Worm (Caenorhabditis elegans) whole organism, young adult: Measurements from ENCODE around the gene cut-6.
A peak's percentile ranks its signal among the peaks of the same experiment; 100 is the strongest.

Experiments used
- D2030.7 ChIP-seq: fragments of 200-800 bp; sonication (Bioruptor generic); IDR thresholded peaks from 2 replicates; pipeline ENCODE4 v1.3.6; 2022; ENCODE audit warnings: missing genetic modification reagents, missing genetic modification characterization, missing compliant biosample characterization
- F10E7.11 ChIP-seq: sonication (generic microtip); optimal IDR thresholded peaks from 2 replicates; lab custom pipeline; 2017; ENCODE audit warnings: mild to moderate bottlenecking, missing genetic modification characterization, moderate library complexity, missing compliant biosample characterization
- F22D6.2 ChIP-seq: sonication (generic microtip); optimal IDR thresholded peaks from 2 replicates; lab custom pipeline; 2016; ENCODE audit warnings: mild to moderate bottlenecking, missing genetic modification characterization, missing compliant biosample characterization
- F33H1.4 ChIP-seq: fragments of 200-800 bp; sonication (Bioruptor generic); IDR thresholded peaks from 2 replicates; pipeline ENCODE4 v1.3.6; 2022; ENCODE audit warnings: missing genetic modification reagents, missing genetic modification characterization, missing compliant biosample characterization
- F49E8.2 ChIP-seq: sonication (generic microtip); optimal IDR thresholded peaks from 3 replicates; lab custom pipeline; 2017; ENCODE audit warnings: missing genetic modification characterization, mild to moderate bottlenecking, missing compliant biosample characterization, antibody characterized with exemption, moderate library complexity; ENCODE audit not compliant: insufficient read depth
- K11D2.4 ChIP-seq: fragments of 200-800 bp; sonication (Bioruptor generic); IDR thresholded peaks from 2 replicates; pipeline ENCODE4 v1.3.6; 2022; ENCODE audit warnings: missing genetic modification reagents, missing genetic modification characterization, missing compliant biosample characterization
- Y53G8AR.9 ChIP-seq: fragments of 200-800 bp; sonication (Bioruptor generic); conservative IDR thresholded peaks from 2 replicates; pipeline ENCODE4 v1.3.6; 2022; ENCODE audit warnings: missing genetic modification reagents, missing genetic modification characterization, missing compliant biosample characterization
- Y95B8A.8 ChIP-seq: fragments of 200-800 bp; sonication (Bioruptor generic); IDR thresholded peaks from 2 replicates; pipeline ENCODE4 v1.3.6; 2022; ENCODE audit warnings: missing genetic modification reagents, missing genetic modification characterization, missing compliant biosample characterization
- akir-1 ChIP-seq: fragments of 200-800 bp; sonication (Bioruptor generic); optimal IDR thresholded peaks from 2 replicates; lab custom pipeline; 2018; ENCODE audit warnings: mild to moderate bottlenecking, missing genetic modification characterization, moderate library complexity, missing compliant biosample characterization
- ama-1 ChIP-seq, 3 experiments: fragments of 150-350 bp in 1 of 3; sonication (generic microtip) in 2 of 3; optimal IDR thresholded peaks; 2 replicates each; lab custom pipeline; 2014 to 2018; ENCODE audit warnings: missing biosample characterization in 2 of 3, missing genetic modification characterization in 2 of 3, missing genetic modification reagents in 2 of 3
- atf-7 ChIP-seq: sonication (generic microtip); optimal IDR thresholded peaks from 2 replicates; lab custom pipeline; 2017; ENCODE audit warnings: mild to moderate bottlenecking, missing genetic modification characterization, missing compliant biosample characterization
- athp-1 ChIP-seq: sonication (generic microtip); optimal IDR thresholded peaks from 2 replicates; lab custom pipeline; 2017; ENCODE audit warnings: mild to moderate bottlenecking, missing genetic modification characterization, missing compliant biosample characterization
- attf-6 ChIP-seq: fragments of 200-800 bp; sonication (Bioruptor generic); IDR thresholded peaks from 2 replicates; pipeline ENCODE4 v1.3.6; 2022; ENCODE audit warnings: missing genetic modification reagents, missing genetic modification characterization, missing compliant biosample characterization
- cebp-1 ChIP-seq, 2 experiments: fragments of 200-800 bp in 1 of 2; sonication (Bioruptor generic) in 1 of 2; sonication (generic microtip) in 1 of 2; IDR thresholded peaks in 1 of 2; optimal IDR thresholded peaks in 1 of 2; 2 replicates each; pipeline versions ENCODE4 v1.3.6 to Lab custom; 2017 to 2022; ENCODE audit warnings: missing compliant biosample characterization in 2 of 2, missing genetic modification characterization in 2 of 2, mild to moderate bottlenecking in 1 of 2, missing genetic modification reagents in 1 of 2, moderate library complexity in 1 of 2
- chd-7 ChIP-seq: sonication (generic microtip); optimal IDR thresholded peaks from 2 replicates; lab custom pipeline; 2016; ENCODE audit warnings: mild to moderate bottlenecking, missing genetic modification characterization, moderate library complexity, missing compliant biosample characterization
- egl-18 ChIP-seq: fragments of 200-800 bp; sonication (Bioruptor generic); IDR thresholded peaks from 2 replicates; pipeline ENCODE4 v1.3.6; 2022; ENCODE audit warnings: missing genetic modification reagents, missing genetic modification characterization, missing compliant biosample characterization
- ekl-4 ChIP-seq: fragments of 200-800 bp; sonication (Bioruptor generic); IDR thresholded peaks from 2 replicates; pipeline ENCODE4 v1.3.6; 2022; ENCODE audit warnings: missing genetic modification reagents, missing genetic modification characterization, missing compliant biosample characterization
- gei-17 ChIP-seq: fragments of 200-800 bp; sonication (Bioruptor generic); optimal IDR thresholded peaks from 2 replicates; lab custom pipeline; 2018; ENCODE audit warnings: mild to moderate bottlenecking, missing genetic modification characterization, missing compliant biosample characterization
- him-1 ChIP-seq: sonication (generic microtip); optimal IDR thresholded peaks from 2 replicates; lab custom pipeline; 2016; ENCODE audit warnings: missing genotype, missing genetic modification reagents, missing genetic modification characterization, missing compliant biosample characterization
- hlh-26 ChIP-seq: fragments of 200-800 bp; sonication (Bioruptor generic); conservative IDR thresholded peaks from 2 replicates; pipeline ENCODE4 v1.3.6; 2022; ENCODE audit warnings: missing genetic modification reagents, missing genetic modification characterization, missing compliant biosample characterization
- hmg-20 ChIP-seq: fragments of 200-800 bp; sonication (Bioruptor generic); IDR thresholded peaks from 2 replicates; pipeline ENCODE4 v1.3.6; 2022; ENCODE audit warnings: missing genetic modification reagents, missing genetic modification characterization, missing compliant biosample characterization
- hrde-1 ChIP-seq: sonication (generic microtip); optimal IDR thresholded peaks from 2 replicates; lab custom pipeline; 2016; ENCODE audit warnings: missing genetic modification characterization, mild to moderate bottlenecking, missing compliant biosample characterization, moderate library complexity, missing genotype, missing genetic modification reagents, borderline replicate concordance
- let-607 ChIP-seq, 2 experiments: fragments of 200-800 bp in 1 of 2; sonication (Bioruptor generic) in 1 of 2; sonication (generic microtip) in 1 of 2; optimal IDR thresholded peaks; 2 replicates each; lab custom pipeline; 2016 to 2018; ENCODE audit warnings: mild to moderate bottlenecking in 2 of 2, missing compliant biosample characterization in 2 of 2, missing genetic modification characterization in 2 of 2, moderate library complexity in 2 of 2, missing genotype in 1 of 2
- lin-54 ChIP-seq: fragments of 200-800 bp; sonication (Bioruptor generic); optimal IDR thresholded peaks from 2 replicates; lab custom pipeline; 2018; ENCODE audit warnings: mild to moderate bottlenecking, missing genetic modification characterization, missing compliant biosample characterization
- lir-1 ChIP-seq: fragments of 200-800 bp; sonication (Bioruptor generic); conservative IDR thresholded peaks from 2 replicates; pipeline ENCODE4 v1.3.6; 2022; ENCODE audit warnings: missing genetic modification reagents, missing genetic modification characterization, missing compliant biosample characterization
- lsl-1 ChIP-seq: fragments of 200-800 bp; sonication (Bioruptor generic); optimal IDR thresholded peaks from 2 replicates; lab custom pipeline; 2018; ENCODE audit warnings: mild to moderate bottlenecking, missing genetic modification characterization, moderate library complexity, missing compliant biosample characterization
- madf-3 ChIP-seq: fragments of 200-800 bp; sonication (Bioruptor generic); IDR thresholded peaks from 2 replicates; pipeline ENCODE4 v1.3.6; 2022; ENCODE audit warnings: missing genetic modification reagents, missing genetic modification characterization, missing compliant biosample characterization
- madf-6 ChIP-seq: fragments of 200-800 bp; sonication (Bioruptor generic); IDR thresholded peaks from 2 replicates; pipeline ENCODE4 v1.3.6; 2022; ENCODE audit warnings: missing genetic modification reagents, missing genetic modification characterization, missing compliant biosample characterization
- mel-28 ChIP-seq: sonication (generic microtip); optimal IDR thresholded peaks from 2 replicates; lab custom pipeline; 2016; ENCODE audit warnings: borderline replicate concordance, mild to moderate bottlenecking, missing genetic modification characterization, missing compliant biosample characterization
- nfya-2 ChIP-seq: fragments of 200-800 bp; sonication (Bioruptor generic); IDR thresholded peaks from 2 replicates; pipeline ENCODE4 v1.3.6; 2022; ENCODE audit warnings: missing genetic modification reagents, missing genetic modification characterization, missing compliant biosample characterization
- nhr-90 ChIP-seq: sonication (generic microtip); optimal IDR thresholded peaks from 2 replicates; lab custom pipeline; 2016; ENCODE audit warnings: missing genotype, mild to moderate bottlenecking, missing genetic modification characterization, missing compliant biosample characterization
- rec-8 ChIP-seq, 2 experiments: sonication (generic microtip); optimal IDR thresholded peaks; 2 replicates each; lab custom pipeline; 2016; ENCODE audit warnings: mild to moderate bottlenecking in 2 of 2, missing genetic modification characterization in 2 of 2, missing genetic modification reagents in 2 of 2, missing genotype in 2 of 2, missing biosample characterization in 1 of 2, missing compliant biosample characterization in 1 of 2, moderate library complexity in 1 of 2
- repo-1 ChIP-seq: sonication (generic microtip); optimal IDR thresholded peaks from 2 replicates; lab custom pipeline; 2017; ENCODE audit warnings: mild to moderate bottlenecking, missing genetic modification characterization, missing compliant biosample characterization
- rpc-1 ChIP-seq, 2 experiments: fragments of 150-350 bp in 1 of 2; sonication (generic microtip) in 1 of 2; optimal IDR thresholded peaks; 2 replicates each; lab custom pipeline; 2014 to 2018; ENCODE audit warnings: missing biosample characterization in 1 of 2, missing genetic modification characterization in 1 of 2, missing genetic modification reagents in 1 of 2, missing genotype in 1 of 2
- snpc-3.4 ChIP-seq: sonication (generic microtip); optimal IDR thresholded peaks from 2 replicates; lab custom pipeline; 2017; ENCODE audit warnings: missing genetic modification characterization, mild to moderate bottlenecking, missing compliant biosample characterization, antibody characterized with exemption, moderate library complexity, missing genotype, missing genetic modification reagents
- somi-1 ChIP-seq: fragments of 200-800 bp; sonication (Bioruptor generic); optimal IDR thresholded peaks from 2 replicates; lab custom pipeline; 2018; ENCODE audit warnings: mild to moderate bottlenecking, missing genetic modification characterization, missing compliant biosample characterization
- xnd-1 ChIP-seq: sonication (generic microtip); optimal IDR thresholded peaks from 2 replicates; lab custom pipeline; 2016; ENCODE audit warnings: missing genotype, missing genetic modification reagents, missing genetic modification characterization, missing compliant biosample characterization
- zfh-2 ChIP-seq: fragments of 200-800 bp; sonication (Bioruptor generic); conservative IDR thresholded peaks from 2 replicates; pipeline ENCODE4 v1.3.6; 2022; ENCODE audit warnings: missing genetic modification reagents, missing genetic modification characterization, missing compliant biosample characterization
- ztf-6 ChIP-seq: fragments of 200-800 bp; sonication (Bioruptor generic); IDR thresholded peaks from 2 replicates; pipeline ENCODE4 v1.3.6; 2022; ENCODE audit warnings: missing genetic modification reagents, missing genetic modification characterization, missing compliant biosample characterization

The cut-6 gene

ce11 chrIII:10869595-10869994 lies 41.7 kb upstream of the cut-6 start:
- no peak for TF ChIP-seq attf-6
- no peak for TF ChIP-seq nhr-90 (tag; lab: Kevin White, UChicago)
- TF ChIP-seq gei-17 (GFP tag; lab: Kevin White, UChicago), result no peak
- no peak for TF ChIP-seq repo-1 (tag; lab: Kevin White, UChicago)
- TF ChIP-seq ekl-4, result no peak
- TF ChIP-seq mel-28 (tag; lab: Kevin White, UChicago), result no peak
- TF ChIP-seq atf-7, result no peak
- no peak for TF ChIP-seq zfh-2
- no peak for TF ChIP-seq F22D6.2 (tag; lab: Kevin White, UChicago)
- TF ChIP-seq, all 124 proteins: peak for 0

ce11 chrIII:10870161-10870560 lies 41.1 kb upstream of the cut-6 start:
- no peak for TF ChIP-seq Y53G8AR.9 (GFP tag; lab: Robert Waterston, UW)
- TF ChIP-seq lsl-1 (GFP tag; lab: Kevin White, UChicago), result peak; percentile 76
- peak; percentile 60; the same call in 1 of the 2 replicates for TF ChIP-seq madf-6 (GFP tag; lab: Robert Waterston, UW)
- peak; percentile 47 for TF ChIP-seq xnd-1 (tag; lab: Kevin White, UChicago)
- no peak for TF ChIP-seq ztf-6 (GFP tag; lab: Robert Waterston, UW)
- TF ChIP-seq snpc-3.4 (tag; lab: Kevin White, UChicago), result no peak
- TF ChIP-seq chd-7 (tag; lab: Kevin White, UChicago), result no peak
- peak; percentile 81 for TF ChIP-seq F33H1.4
- TF ChIP-seq akir-1 (GFP tag; lab: Kevin White, UChicago), result no peak
- no peak for TF ChIP-seq ama-1 (optimal IDR thresholded peaks at IDR 0.05; lab: Kevin White, UChicago)
- no peak for TF ChIP-seq ama-1 (GFP tag; optimal IDR thresholded peaks at IDR 0.05; lab: Kevin White, UChicago)
- no peak for TF ChIP-seq madf-3 (GFP tag; lab: Robert Waterston, UW)
- TF ChIP-seq lin-54 (GFP tag; lab: Kevin White, UChicago), result peak; percentile 8
- TF ChIP-seq D2030.7, result no peak
- TF ChIP-seq F49E8.2 (tag; lab: Kevin White, UChicago), result no peak
- no peak for TF ChIP-seq him-1 (tag; lab: Kevin White, UChicago)

ce11 chrIII:10870814-10871213 lies 40.4 kb upstream of the cut-6 start:
- TF ChIP-seq athp-1 (tag; lab: Kevin White, UChicago) (no peak), zfh-2 (peak; percentile 52), Y95B8A.8 (GFP tag; lab: Robert Waterston, UW) (no peak)

ce11 chrIII:10875132-10875531 lies 36.1 kb upstream of the cut-6 start, which contains the start of gene C44B9.2:
Gene C44B9.2, plus strand, starts transcription at chrIII:10875432.
- TF ChIP-seq egl-18 (no peak), hmg-20 (GFP tag; lab: Robert Waterston, UW) (no peak), rpc-1 (optimal IDR thresholded peaks at IDR 0.05; lab: Kevin White, UChicago) (no peak), rpc-1 (tag; optimal IDR thresholded peaks at IDR 0.05; lab: Kevin White, UChicago) (no peak), K11D2.4 (GFP tag; lab: Robert Waterston, UW) (no peak), nfya-2 (no peak), lir-1 (GFP tag; lab: Robert Waterston, UW) (no peak), cebp-1 (GFP tag; IDR thresholded peaks at IDR 0.05; lab: Robert Waterston, UW) (no peak), cebp-1 (tag; optimal IDR thresholded peaks at IDR 0.05; lab: Kevin White, UChicago) (no peak), rec-8 (tag; optimal IDR thresholded peaks at IDR 0.05; lab: Kevin White, UChicago) (no peak), hrde-1 (tag; lab: Kevin White, UChicago) (no peak), F10E7.11 (no peak), ekl-4 (no peak), let-607 (tag; optimal IDR thresholded peaks at IDR 0.05; lab: Kevin White, UChicago) (no peak), somi-1 (GFP tag; lab: Kevin White, UChicago) (no peak), F33H1.4 (no peak), atf-7 (no peak), hlh-26 (no peak)
